Worm (Caenorhabditis elegans) whole organism, L4 larva: ENCODE results near the gene Y37A1B.4.

Source experiments
- F10B5.3 ChIP-seq: sonication (generic microtip); optimal IDR thresholded peaks from 2 replicates; lab custom pipeline; 2016; ENCODE audit warnings: mild to moderate bottlenecking, missing genetic modification characterization, missing compliant biosample characterization
- F44E2.7 ChIP-seq: fragments of 200-800 bp; sonication (Bioruptor generic); IDR thresholded peaks from 2 replicates; pipeline ENCODE4 v2.1.2; 2022; ENCODE audit warnings: missing genetic modification characterization, missing compliant biosample characterization
- T26A8.4 ChIP-seq: fragments of 200-800 bp; sonication (Bioruptor generic); IDR thresholded peaks from 2 replicates; pipeline ENCODE4 v1.3.6; 2022; ENCODE audit warnings: missing genetic modification characterization, missing compliant biosample characterization
- Y48G9A.11 ChIP-seq: fragments of 200-800 bp; sonication (Bioruptor generic); IDR thresholded peaks from 2 replicates; pipeline ENCODE4 v1.3.6; 2022; ENCODE audit warnings: missing genetic modification reagents, missing genetic modification characterization, missing compliant biosample characterization
- aha-1 ChIP-seq: fragments of 150-350 bp; peaks from one replicate; lab custom pipeline; 2014; ENCODE audit warnings: missing biosample characterization, missing genetic modification characterization
- cey-2 ChIP-seq: sonication (generic microtip); optimal IDR thresholded peaks from 3 replicates; lab custom pipeline; 2017; ENCODE audit warnings: missing genetic modification characterization, mild to moderate bottlenecking, missing compliant biosample characterization, antibody characterized with exemption, borderline replicate concordance; ENCODE audit not compliant: insufficient read depth
- daf-16 ChIP-seq, 3 experiments: sonication (generic microtip); optimal IDR thresholded peaks; 2 replicates each; lab custom pipeline; 2016 to 2017; ENCODE audit warnings: missing genetic modification characterization in 3 of 3, missing genetic modification reagents in 3 of 3, mild to moderate bottlenecking in 2 of 3, missing compliant biosample characterization in 2 of 3, missing biosample characterization in 1 of 3, moderate library complexity in 1 of 3
- daf-8 ChIP-seq: fragments of 200-800 bp; sonication (Bioruptor generic); IDR thresholded peaks from 2 replicates; pipeline ENCODE4 v1.3.6; 2022; ENCODE audit warnings: missing genetic modification characterization, missing compliant biosample characterization
- dmd-8 ChIP-seq: fragments of 200-800 bp; sonication (Bioruptor generic); IDR thresholded peaks from 2 replicates; pipeline ENCODE4 v1.3.6; 2022; ENCODE audit warnings: missing genetic modification characterization, missing compliant biosample characterization
- dpl-1 ChIP-seq: fragments of 150-350 bp; optimal IDR thresholded peaks from 2 replicates; lab custom pipeline; 2014; ENCODE audit warnings: missing biosample characterization, missing genetic modification reagents, missing genetic modification characterization
- dve-1 ChIP-seq: sonication (generic microtip); optimal IDR thresholded peaks from 2 replicates; lab custom pipeline; 2017; ENCODE audit warnings: antibody characterized with exemption, mild to moderate bottlenecking, missing genetic modification characterization, missing compliant biosample characterization; ENCODE audit not compliant: insufficient read depth
- fkh-10 ChIP-seq: fragments of 150-350 bp; optimal IDR thresholded peaks from 2 replicates; lab custom pipeline; 2014; ENCODE audit warnings: missing biosample characterization, missing genetic modification reagents, missing genetic modification characterization
- fos-1 ChIP-seq: fragments of 150-350 bp; optimal IDR thresholded peaks from 2 replicates; lab custom pipeline; 2014; ENCODE audit warnings: missing biosample characterization, missing genetic modification characterization
- gei-8 ChIP-seq: fragments of 200-800 bp; sonication (Bioruptor generic); optimal IDR thresholded peaks from 2 replicates; lab custom pipeline; 2018; ENCODE audit warnings: mild to moderate bottlenecking, missing genetic modification characterization, missing compliant biosample characterization
- hif-1 ChIP-seq, 2 experiments: sonication (generic microtip); optimal IDR thresholded peaks; 2 replicates each; lab custom pipeline; 2016 to 2017; ENCODE audit warnings: missing compliant biosample characterization in 2 of 2, missing genetic modification characterization in 2 of 2, missing genetic modification reagents in 2 of 2, missing genotype in 2 of 2, mild to moderate bottlenecking in 1 of 2
- hlh-30 ChIP-seq: sonication (generic microtip); optimal IDR thresholded peaks from 2 replicates; lab custom pipeline; 2017; ENCODE audit warnings: antibody characterized with exemption, mild to moderate bottlenecking, missing genetic modification characterization, missing compliant biosample characterization; ENCODE audit not compliant: insufficient read depth
- hmg-1.1 ChIP-seq: fragments of 200-800 bp; sonication (Bioruptor generic); IDR thresholded peaks from 2 replicates; pipeline ENCODE4 v1.3.6; 2022; ENCODE audit warnings: missing genetic modification reagents, missing genetic modification characterization, missing compliant biosample characterization
- jun-1 ChIP-seq: fragments of 150-350 bp; optimal IDR thresholded peaks from 2 replicates; lab custom pipeline; 2014; ENCODE audit warnings: missing biosample characterization, missing genetic modification reagents, missing genetic modification characterization
- lin-13 ChIP-seq: fragments of 150-350 bp; optimal IDR thresholded peaks from 2 replicates; lab custom pipeline; 2014; ENCODE audit warnings: missing biosample characterization, missing genetic modification reagents, missing genetic modification characterization
- lin-38 ChIP-seq: fragments of 200-800 bp; sonication (Bioruptor generic); IDR thresholded peaks from 2 replicates; pipeline ENCODE4 v1.3.6; 2022; ENCODE audit warnings: missing genetic modification reagents, missing genetic modification characterization, missing compliant biosample characterization
- lin-39 ChIP-seq: fragments of 150-350 bp; optimal IDR thresholded peaks from 2 replicates; lab custom pipeline; 2014; ENCODE audit warnings: missing biosample characterization, missing genetic modification reagents, missing genetic modification characterization
- mdt-29 ChIP-seq: fragments of 200-800 bp; sonication (Bioruptor generic); IDR thresholded peaks from 2 replicates; pipeline ENCODE4 v1.3.6; 2022; ENCODE audit warnings: missing genetic modification reagents, missing genetic modification characterization, missing compliant biosample characterization
- mep-1 ChIP-seq: fragments of 150-350 bp; sonication (generic microtip); optimal IDR thresholded peaks from 3 replicates; lab custom pipeline; 2014; ENCODE audit warnings: missing biosample characterization, missing genetic modification characterization
- nhr-10 ChIP-seq: fragments of 150-350 bp; optimal IDR thresholded peaks from 2 replicates; lab custom pipeline; 2014; ENCODE audit warnings: missing biosample characterization, missing genetic modification characterization
- nhr-28 ChIP-seq: fragments of 150-350 bp; optimal IDR thresholded peaks from 2 replicates; lab custom pipeline; 2014; ENCODE audit warnings: missing biosample characterization, missing genetic modification characterization
- nhr-6 ChIP-seq: fragments of 150-350 bp; optimal IDR thresholded peaks from 2 replicates; lab custom pipeline; 2014; ENCODE audit warnings: missing biosample characterization, missing genetic modification characterization
- nhr-77 ChIP-seq: fragments of 150-350 bp; optimal IDR thresholded peaks from 2 replicates; lab custom pipeline; 2014; ENCODE audit warnings: missing biosample characterization, missing genetic modification characterization
- php-3 ChIP-seq: fragments of 200-800 bp; sonication (Bioruptor generic); IDR thresholded peaks from 2 replicates; pipeline ENCODE4 v1.3.6; 2022; ENCODE audit warnings: missing genetic modification reagents, missing genetic modification characterization, missing compliant biosample characterization
- pqm-1 ChIP-seq: sonication (generic microtip); optimal IDR thresholded peaks from 2 replicates; lab custom pipeline; 2017; ENCODE audit warnings: missing biosample characterization, missing genetic modification characterization
- rbr-2 ChIP-seq: sonication (generic microtip); optimal IDR thresholded peaks from 2 replicates; lab custom pipeline; 2016; ENCODE audit warnings: missing genotype, missing genetic modification characterization, missing compliant biosample characterization
- saeg-2 ChIP-seq: fragments of 200-800 bp; sonication (Bioruptor generic); IDR thresholded peaks from 2 replicates; pipeline ENCODE4 v1.3.6; 2022; ENCODE audit warnings: missing genetic modification reagents, missing genetic modification characterization, missing compliant biosample characterization
- set-16 ChIP-seq: fragments of 200-800 bp; sonication (Bioruptor generic); IDR thresholded peaks from 2 replicates; pipeline ENCODE4 v1.3.6; 2022; ENCODE audit warnings: missing genetic modification reagents, missing genetic modification characterization, missing compliant biosample characterization
- snpc-1.2 ChIP-seq: fragments of 200-800 bp; sonication (Bioruptor generic); IDR thresholded peaks from 2 replicates; pipeline ENCODE4 v1.3.6; 2022; ENCODE audit warnings: missing genetic modification reagents, missing genetic modification characterization, missing compliant biosample characterization
- snpc-4 ChIP-seq: fragments of 150-350 bp; optimal IDR thresholded peaks from 2 replicates; lab custom pipeline; 2014; ENCODE audit warnings: missing biosample characterization, missing genetic modification characterization
- tag-97 ChIP-seq: fragments of 200-800 bp; sonication (Bioruptor generic); IDR thresholded peaks from 2 replicates; pipeline ENCODE4 v1.3.6; 2022; ENCODE audit warnings: missing genetic modification characterization, missing compliant biosample characterization
- unc-62 ChIP-seq, 3 experiments: fragments of 150-350 bp in 1 of 3; sonication (generic microtip); optimal IDR thresholded peaks in 2 of 3; peaks in 1 of 3; 1 replicate in 1 of 3; 2 replicates in 2 of 3; lab custom pipeline; 2014 to 2017; ENCODE audit warnings: missing biosample characterization in 3 of 3, missing genetic modification characterization in 3 of 3, missing genetic modification reagents in 3 of 3, missing genotype in 1 of 3
- ztf-11 ChIP-seq: fragments of 150-350 bp; optimal IDR thresholded peaks from 2 replicates; lab custom pipeline; 2014; ENCODE audit warnings: missing biosample characterization, missing genetic modification characterization

Gene Y37A1B.4

DNA sequence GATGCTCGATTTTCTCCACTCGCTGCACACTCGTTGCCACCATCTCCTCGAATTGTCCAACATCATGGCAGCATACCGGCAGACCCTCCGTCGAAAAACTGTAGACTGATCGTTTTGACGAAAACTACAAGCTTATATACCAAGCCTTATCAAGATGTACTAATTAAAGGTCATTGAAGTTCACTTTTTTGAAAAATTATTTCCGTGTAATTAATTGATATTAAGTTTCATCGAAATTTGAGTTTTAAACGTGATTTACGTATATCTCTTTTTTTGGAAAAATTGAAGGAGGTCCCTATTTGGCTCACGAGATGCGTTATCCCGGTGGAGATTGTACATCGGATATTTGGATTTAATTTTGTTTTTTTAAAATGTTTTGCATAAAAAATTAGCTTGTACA, at the start of gene Y37A1B.4:
Gene Y37A1B.4, minus strand, starts transcription at position 101 of the 400 bp plus-strand sequence.
- no peak for TF ChIP-seq mdt-29 (GFP tag; lab: Robert Waterston, UW)
- no peak for TF ChIP-seq ztf-11 (tag; lab: Kevin White, UChicago)
- TF ChIP-seq lin-38 (GFP tag; lab: Robert Waterston, UW): 0 out of 2 replicates have a peak, but pooled peaks have one; percentile 5

DNA sequence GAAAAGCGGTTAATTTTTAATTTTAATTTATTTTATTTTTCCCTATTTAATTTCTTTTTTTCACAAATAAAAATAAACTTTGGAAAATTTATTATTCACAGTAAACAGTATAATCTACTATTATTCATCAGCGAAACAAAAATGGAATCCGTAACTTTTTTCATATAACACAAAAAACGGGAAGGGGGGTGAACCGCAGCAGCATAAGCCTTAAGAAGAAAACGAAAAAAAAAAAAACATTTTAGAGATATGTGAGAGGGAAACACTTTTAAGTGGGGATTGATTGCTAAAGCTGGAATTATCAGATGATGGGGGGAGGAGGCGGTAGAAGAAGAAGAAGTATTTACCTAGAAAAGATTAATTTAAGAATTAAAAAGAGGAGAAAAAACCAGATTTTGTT, 47.1 kb upstream of the Y37A1B.4 start:
- no peak for TF ChIP-seq hmg-1.1 (GFP tag; lab: Robert Waterston, UW)
- TF ChIP-seq snpc-1.2 (GFP tag; lab: Robert Waterston, UW): peak; percentile 32; the same call in 1 of the 2 replicates
- no peak for TF ChIP-seq lin-39 (tag; lab: Kevin White, UChicago)
- no peak for TF ChIP-seq cey-2 (tag; lab: Kevin White, UChicago)

DNA sequence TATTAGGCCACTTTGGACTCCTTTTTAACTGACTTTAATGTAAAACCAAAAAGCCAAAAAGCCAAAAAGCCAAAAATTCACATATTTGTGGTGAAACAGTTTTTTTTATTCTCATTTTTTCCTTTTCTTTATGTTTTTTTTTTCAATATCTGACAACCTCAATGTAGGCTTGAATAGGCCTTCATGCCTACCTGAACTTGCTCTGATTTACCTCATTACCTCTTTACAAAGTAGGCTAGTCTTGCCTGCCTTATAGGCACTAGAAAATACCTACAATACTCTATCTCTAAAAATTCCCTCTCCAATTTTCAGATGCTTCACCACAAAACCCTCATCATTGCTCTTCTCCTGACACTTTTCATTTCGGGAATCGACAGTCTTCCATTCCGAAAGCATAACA, 45.8 kb upstream of the Y37A1B.4 start, which contains the start of gene ins-34:
Gene ins-34, plus strand, starts transcription at position 301 of the 400 bp plus-strand sequence.
- TF ChIP-seq fos-1 (tag; lab: Kevin White, UChicago): no peak
- TF ChIP-seq unc-62 (GFP tag; optimal IDR thresholded peaks at IDR 0.05 in 1 of 2; lab: Kevin White, UChicago): no peak
- TF ChIP-seq unc-62 (tag; optimal IDR thresholded peaks at IDR 0.05; lab: Kevin White, UChicago): no peak
- TF ChIP-seq saeg-2 (GFP tag; lab: Robert Waterston, UW): no peak

DNA sequence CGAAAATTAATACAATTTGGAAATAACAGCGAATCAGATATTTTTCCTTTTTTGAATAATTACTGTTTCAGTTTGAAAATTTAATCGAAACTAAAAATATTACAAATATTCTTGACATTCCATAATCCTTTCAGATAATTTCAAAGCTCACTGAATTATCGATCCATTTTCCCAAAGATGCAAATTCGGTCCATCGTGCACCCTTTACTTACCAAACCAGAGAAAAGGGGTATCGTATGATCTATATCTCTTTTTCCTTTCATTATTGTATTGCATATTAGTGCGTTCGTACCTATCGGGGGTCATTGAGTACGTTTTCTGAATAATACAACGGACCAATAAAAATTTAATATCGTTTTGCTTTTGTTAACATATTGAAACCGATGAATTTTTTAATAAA, 44.2 kb upstream of the Y37A1B.4 start:
- no peak for TF ChIP-seq php-3 (GFP tag; lab: Robert Waterston, UW)
- no peak for TF ChIP-seq aha-1 (tag; lab: Kevin White, UChicago)
- no peak for TF ChIP-seq dve-1 (tag; lab: Kevin White, UChicago)
- TF ChIP-seq daf-8 (GFP tag; lab: Robert Waterston, UW): no peak
- no peak for TF ChIP-seq jun-1 (tag; lab: Kevin White, UChicago)
- no peak for TF ChIP-seq lin-13 (GFP tag; lab: Kevin White, UChicago)
- no peak for TF ChIP-seq Y48G9A.11 (GFP tag; lab: Robert Waterston, UW)
- no peak for TF ChIP-seq rbr-2 (tag; lab: Kevin White, UChicago)
- no peak for TF ChIP-seq nhr-10 (tag; lab: Kevin White, UChicago)
- TF ChIP-seq pqm-1: no peak
- no peak for TF ChIP-seq hmg-1.1 (GFP tag; lab: Robert Waterston, UW)
- TF ChIP-seq hlh-30 (tag; lab: Kevin White, UChicago): no peak
- no peak for TF ChIP-seq fkh-10 (GFP tag; lab: Kevin White, UChicago)
- no peak for TF ChIP-seq snpc-4
- no peak for TF ChIP-seq dmd-8 (GFP tag; lab: Robert Waterston, UW)
- no peak for TF ChIP-seq set-16 (GFP tag; lab: Robert Waterston, UW)
- no peak for TF ChIP-seq dpl-1 (GFP tag; lab: Kevin White, UChicago)
- no peak for TF ChIP-seq tag-97 (GFP tag; lab: Robert Waterston, UW)
- no peak for TF ChIP-seq gei-8 (GFP tag; lab: Kevin White, UChicago)
- TF ChIP-seq F44E2.7 (GFP tag; lab: Robert Waterston, UW): no peak

DNA sequence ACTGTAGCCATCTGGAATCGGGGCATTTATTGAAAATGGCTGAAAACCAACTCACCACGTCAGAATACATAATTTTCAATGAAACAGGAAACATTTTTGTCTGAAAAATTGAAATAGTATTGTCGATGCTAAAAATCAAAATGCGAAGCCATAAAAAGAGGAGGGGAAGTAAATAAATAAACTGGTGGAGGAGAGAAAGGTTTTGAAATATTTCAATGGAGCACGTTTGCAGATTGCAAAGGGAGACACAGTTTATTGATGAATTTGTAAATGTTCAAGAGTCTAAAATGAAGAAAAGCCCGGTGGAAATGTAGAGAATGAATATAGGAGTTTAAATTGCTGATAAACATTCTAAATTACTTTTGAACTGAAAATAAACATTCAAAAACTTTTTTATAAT, 42.5 kb upstream of the Y37A1B.4 start, which contains the start of gene F52B11.5:
Gene F52B11.5, minus strand, starts transcription at position 178 of the 400 bp plus-strand sequence.
- TF ChIP-seq F10B5.3 (tag; lab: Kevin White, UChicago) (no peak), lin-38 (GFP tag; lab: Robert Waterston, UW) (peak; percentile 43; the same call in 1 of the 2 replicates), mep-1 (tag; lab: Kevin White, UChicago) (no peak), daf-8 (GFP tag; lab: Robert Waterston, UW) (no peak), hif-1 (tag; optimal IDR thresholded peaks at IDR 0.05; lab: Kevin White, UChicago) (no peak), tag-97 (GFP tag; lab: Robert Waterston, UW) (no peak), T26A8.4 (GFP tag; lab: Robert Waterston, UW) (no peak), nhr-6 (tag; lab: Kevin White, UChicago) (peak; percentile 52), daf-16 (GFP tag; optimal IDR thresholded peaks at IDR 0.05; lab: Kevin White, UChicago) (no peak), daf-16 (tag; optimal IDR thresholded peaks at IDR 0.05; lab: Kevin White, UChicago) (peak; percentile 74), dve-1 (tag; lab: Kevin White, UChicago) (peak; percentile 39), dpl-1 (GFP tag; lab: Kevin White, UChicago) (peak; percentile 26), nhr-28 (tag; lab: Kevin White, UChicago) (peak; percentile 28), pqm-1 (peak; percentile 37), nhr-77 (tag; lab: Kevin White, UChicago) (peak; percentile 39), php-3 (GFP tag; lab: Robert Waterston, UW) (0 out of 2 replicates have a peak, but pooled peaks have one; percentile 24), snpc-1.2 (GFP tag; lab: Robert Waterston, UW) (no peak), hlh-30 (tag; lab: Kevin White, UChicago) (no peak)
